Fruit fly (Drosophila melanogaster) whole organism, embryonic: ENCODE data around the gene Acf.

Experiments
- B-H1 ChIP-seq: fragments of 200-800 bp; sonication (Bioruptor generic); IDR thresholded peaks from 3 replicates; pipeline ENCODE4 v1.3.6; 2022; ENCODE audit warnings: missing biosample characterization, missing genetic modification characterization
- B-H2 ChIP-seq: fragments of 200-800 bp; sonication (Bioruptor generic); optimal IDR thresholded peaks from 2 replicates; lab custom pipeline; 2018; ENCODE audit warnings: missing biosample characterization, mild to moderate bottlenecking, missing genetic modification characterization
- CG10543 ChIP-seq: fragments of 200-800 bp; sonication (Bioruptor generic); optimal IDR thresholded peaks from 3 replicates; lab custom pipeline; 2017; ENCODE audit warnings: missing biosample characterization, mild to moderate bottlenecking, missing genetic modification characterization, moderate library complexity
- CG10565 ChIP-seq: fragments of 200-800 bp; sonication (Bioruptor generic); optimal IDR thresholded peaks from 3 replicates; lab custom pipeline; 2016; ENCODE audit warnings: missing biosample characterization, mild to moderate bottlenecking, missing genetic modification characterization
- CG10654 ChIP-seq: fragments of 200-800 bp; sonication (Bioruptor generic); optimal IDR thresholded peaks from 2 replicates; lab custom pipeline; 2016; ENCODE audit warnings: missing biosample characterization, missing genetic modification characterization
- CG11398 ChIP-seq: fragments of 200-800 bp; sonication (Bioruptor generic); optimal IDR thresholded peaks from 2 replicates; lab custom pipeline; 2016; ENCODE audit warnings: missing biosample characterization, missing genetic modification characterization
- CG11560 ChIP-seq: fragments of 200-800 bp; sonication (Bioruptor generic); IDR thresholded peaks from 3 replicates; pipeline ENCODE4 v1.3.6; 2022; ENCODE audit warnings: missing biosample characterization, missing genetic modification characterization
- CG1233 ChIP-seq: fragments of 200-800 bp; sonication (Bioruptor generic); optimal IDR thresholded peaks from 4 replicates; lab custom pipeline; 2018; ENCODE audit warnings: missing biosample characterization, mild to moderate bottlenecking, missing genetic modification characterization
- CG14014 ChIP-seq: fragments of 200-800 bp; sonication (Bioruptor generic); IDR thresholded peaks from 2 replicates; pipeline ENCODE4 v1.3.6; 2022; ENCODE audit warnings: missing biosample characterization, missing genetic modification characterization
- CG14710 ChIP-seq: fragments of 200-800 bp; sonication (Bioruptor generic); optimal IDR thresholded peaks from 3 replicates; lab custom pipeline; 2019; ENCODE audit warnings: missing biosample characterization, mild to moderate bottlenecking, missing genetic modification characterization, moderate library complexity
- CG1602 ChIP-seq: fragments of 200-800 bp; sonication (Bioruptor generic); optimal IDR thresholded peaks from 3 replicates; lab custom pipeline; 2016; ENCODE audit warnings: missing biosample characterization, missing genetic modification characterization
- CG17359 ChIP-seq: fragments of 200-800 bp; sonication (Bioruptor generic); optimal IDR thresholded peaks from 3 replicates; lab custom pipeline; 2018; ENCODE audit warnings: missing biosample characterization, mild to moderate bottlenecking, missing genetic modification characterization, moderate library complexity
- CG17385 ChIP-seq: fragments of 200-800 bp; sonication (Bioruptor generic); optimal IDR thresholded peaks from 3 replicates; lab custom pipeline; 2018; ENCODE audit warnings: missing biosample characterization, mild to moderate bottlenecking, missing genetic modification characterization
- CG2120 ChIP-seq: fragments of 200-800 bp; sonication (Bioruptor generic); optimal IDR thresholded peaks from 3 replicates; lab custom pipeline; 2016; ENCODE audit warnings: missing biosample characterization, missing genetic modification characterization
- CG2712 ChIP-seq: fragments of 200-800 bp; optimal IDR thresholded peaks from 3 replicates; lab custom pipeline; 2019; ENCODE audit warnings: missing biosample characterization, mild to moderate bottlenecking, missing genetic modification characterization, moderate library complexity
- CG3065 ChIP-seq: fragments of 200-800 bp; sonication (Bioruptor generic); optimal IDR thresholded peaks from 2 replicates; lab custom pipeline; 2016; ENCODE audit warnings: missing biosample characterization, missing genetic modification characterization
- CG32767 ChIP-seq: fragments of 200-800 bp; sonication (Bioruptor generic); IDR thresholded peaks from 2 replicates; pipeline ENCODE4 v1.3.6; 2022; ENCODE audit warnings: missing biosample characterization, missing genetic modification characterization
- CG34422 ChIP-seq: fragments of 200-800 bp; sonication (Bioruptor generic); IDR thresholded peaks from 3 replicates; pipeline ENCODE4 v1.3.6; 2022; ENCODE audit warnings: missing biosample characterization, missing genetic modification characterization
- CG7271 ChIP-seq: fragments of 200-800 bp; sonication (Bioruptor generic); optimal IDR thresholded peaks from 2 replicates; lab custom pipeline; 2018; ENCODE audit warnings: missing biosample characterization, mild to moderate bottlenecking, missing genetic modification characterization, moderate library complexity
- CG7839 ChIP-seq: fragments of 200-800 bp; sonication (Bioruptor generic); optimal IDR thresholded peaks from 3 replicates; lab custom pipeline; 2018; ENCODE audit warnings: missing biosample characterization, mild to moderate bottlenecking, missing genetic modification characterization, moderate library complexity
- Dfd ChIP-seq, 2 experiments: fragments of >200 bp; optimal IDR thresholded peaks; 2 replicates each; lab custom pipeline; 2017; ENCODE audit warnings: missing biosample characterization in 2 of 2, missing genetic modification characterization in 2 of 2
- Elba2 ChIP-seq: fragments of 200-800 bp; sonication (Bioruptor generic); optimal IDR thresholded peaks from 3 replicates; lab custom pipeline; 2016; ENCODE audit warnings: missing biosample characterization, missing genetic modification characterization
- Gug ChIP-seq: fragments of 200-800 bp; sonication (Bioruptor generic); IDR thresholded peaks from 4 replicates; pipeline ENCODE4 v1.3.6; 2022; ENCODE audit warnings: missing biosample characterization, missing genetic modification characterization
- HLH4C ChIP-seq: fragments of 200-800 bp; sonication (Bioruptor generic); IDR thresholded peaks from 3 replicates; pipeline ENCODE4 v1.3.6; 2022; ENCODE audit warnings: missing biosample characterization, missing genetic modification characterization; ENCODE audit not compliant: partially characterized antibody
- Hsf ChIP-seq: fragments of 200-800 bp; sonication (Bioruptor generic); optimal IDR thresholded peaks from 3 replicates; lab custom pipeline; 2016; ENCODE audit warnings: missing biosample characterization, missing genetic modification characterization
- NC2β ChIP-seq: fragments of 200-800 bp; sonication (Bioruptor generic); optimal IDR thresholded peaks from 2 replicates; lab custom pipeline; 2016; ENCODE audit warnings: missing biosample characterization, missing genetic modification characterization
- Optix ChIP-seq: fragments of 200-800 bp; sonication (Bioruptor generic); IDR thresholded peaks from 3 replicates; pipeline ENCODE4 v1.3.6; 2022; ENCODE audit warnings: missing biosample characterization, missing genetic modification characterization
- Ravus ChIP-seq: fragments of 200-800 bp; sonication (Bioruptor generic); IDR thresholded peaks from 2 replicates; pipeline ENCODE4 v1.3.6; 2022; ENCODE audit warnings: missing biosample characterization, missing genetic modification characterization
- Rx ChIP-seq: fragments of 200-800 bp; sonication (Bioruptor generic); IDR thresholded peaks from 2 replicates; pipeline ENCODE4 v1.3.6; 2022; ENCODE audit warnings: missing biosample characterization, missing genetic modification characterization
- YL-1 ChIP-seq: fragments of 200-800 bp; sonication (Bioruptor generic); optimal IDR thresholded peaks from 3 replicates; lab custom pipeline; 2017; ENCODE audit warnings: missing biosample characterization, mild to moderate bottlenecking, missing genetic modification characterization
- ac ChIP-seq: fragments of 200-800 bp; sonication (Bioruptor generic); optimal IDR thresholded peaks from 3 replicates; lab custom pipeline; 2017; ENCODE audit warnings: missing biosample characterization, mild to moderate bottlenecking, missing genetic modification characterization
- al ChIP-seq: fragments of 200-800 bp; sonication (Bioruptor generic); IDR thresholded peaks from 2 replicates; pipeline ENCODE4 v1.3.6; 2022; ENCODE audit warnings: missing biosample characterization, missing genetic modification characterization
- ap ChIP-seq: fragments of 200-800 bp; sonication (Bioruptor generic); IDR thresholded peaks from 2 replicates; pipeline ENCODE4 v1.3.6; 2022; ENCODE audit warnings: missing biosample characterization, missing genetic modification characterization
- bab2 ChIP-seq: fragments of 200-800 bp; sonication (Bioruptor generic); optimal IDR thresholded peaks from 2 replicates; lab custom pipeline; 2016; ENCODE audit warnings: missing biosample characterization, missing genetic modification characterization
- bigmax ChIP-seq: fragments of 200-800 bp; sonication (Bioruptor generic); optimal IDR thresholded peaks from 2 replicates; lab custom pipeline; 2018; ENCODE audit warnings: missing biosample characterization, mild to moderate bottlenecking, missing genetic modification characterization
- chif ChIP-seq, 2 experiments: fragments of 200-800 bp; sonication (Bioruptor generic); optimal IDR thresholded peaks; 3 replicates each; lab custom pipeline; 2016; ENCODE audit warnings: missing biosample characterization in 2 of 2, missing genetic modification characterization in 2 of 2
- cwo ChIP-seq: fragments of 200-800 bp; sonication (Bioruptor generic); optimal IDR thresholded peaks from 3 replicates; lab custom pipeline; 2017; ENCODE audit warnings: missing biosample characterization, missing genetic modification characterization, mild to moderate bottlenecking, moderate library complexity, missing genetic modification reagents
- dmrt99B ChIP-seq: fragments of 200-800 bp; sonication (Bioruptor generic); optimal IDR thresholded peaks from 2 replicates; lab custom pipeline; 2018; ENCODE audit warnings: missing biosample characterization, mild to moderate bottlenecking, missing genetic modification characterization, moderate library complexity
- gce ChIP-seq: fragments of 200-800 bp; sonication (Bioruptor generic); IDR thresholded peaks from 3 replicates; pipeline ENCODE4 v1.3.6; 2022; ENCODE audit warnings: missing biosample characterization, missing genetic modification characterization
- gem ChIP-seq: fragments of 200-800 bp; sonication (Bioruptor generic); optimal IDR thresholded peaks from 2 replicates; lab custom pipeline; 2019; ENCODE audit warnings: missing biosample characterization, mild to moderate bottlenecking, missing genetic modification characterization, moderate library complexity
- grn ChIP-seq: fragments of 200-800 bp; sonication (Bioruptor generic); optimal IDR thresholded peaks from 3 replicates; lab custom pipeline; 2017; ENCODE audit warnings: missing biosample characterization, missing genetic modification characterization
- gt ChIP-seq: fragments of 200-800 bp; sonication (Bioruptor generic); IDR thresholded peaks from 2 replicates; pipeline ENCODE4 v1.3.6; 2022; ENCODE audit warnings: missing biosample characterization, missing genetic modification characterization
- ham ChIP-seq: fragments of 200-800 bp; sonication (Bioruptor generic); IDR thresholded peaks from 2 replicates; pipeline ENCODE4 v1.3.6; 2022; ENCODE audit warnings: missing biosample characterization, missing genetic modification characterization
- luna ChIP-seq: fragments of 200-800 bp; sonication (Bioruptor generic); optimal IDR thresholded peaks from 2 replicates; lab custom pipeline; 2016; ENCODE audit warnings: missing biosample characterization, missing genetic modification characterization
- schlank ChIP-seq: fragments of 200-800 bp; sonication (Bioruptor generic); optimal IDR thresholded peaks from 2 replicates; lab custom pipeline; 2018; ENCODE audit warnings: missing biosample characterization, mild to moderate bottlenecking, missing genetic modification characterization
- sens-2 ChIP-seq: fragments of 200-800 bp; sonication (Bioruptor generic); IDR thresholded peaks from 2 replicates; pipeline ENCODE4 v1.3.6; 2022; ENCODE audit warnings: missing biosample characterization, missing genetic modification characterization
- ssp ChIP-seq: fragments of 200-800 bp; sonication (Bioruptor generic); IDR thresholded peaks from 2 replicates; pipeline ENCODE4 v1.3.6; 2022; ENCODE audit warnings: missing biosample characterization, missing genetic modification characterization
- tgo ChIP-seq: fragments of 200-800 bp; sonication (Bioruptor generic); IDR thresholded peaks from 3 replicates; pipeline ENCODE4 v1.3.6; 2022; ENCODE audit warnings: missing biosample characterization, missing genetic modification characterization
- ttk ChIP-seq: fragments of 200-800 bp; sonication (Bioruptor generic); IDR thresholded peaks from 2 replicates; pipeline ENCODE4 v2.1.2; 2022; ENCODE audit warnings: missing biosample characterization, missing genetic modification characterization
- vvl ChIP-seq: fragments of 200-800 bp; sonication (Bioruptor generic); IDR thresholded peaks from 2 replicates; pipeline ENCODE4 v1.3.6; 2022; ENCODE audit warnings: missing biosample characterization, missing genetic modification characterization
- zf30C ChIP-seq: fragments of 200-800 bp; sonication (Bioruptor generic); optimal IDR thresholded peaks from 3 replicates; lab custom pipeline; 2018; ENCODE audit warnings: missing biosample characterization, mild to moderate bottlenecking, missing genetic modification characterization

The Acf gene

DNA sequence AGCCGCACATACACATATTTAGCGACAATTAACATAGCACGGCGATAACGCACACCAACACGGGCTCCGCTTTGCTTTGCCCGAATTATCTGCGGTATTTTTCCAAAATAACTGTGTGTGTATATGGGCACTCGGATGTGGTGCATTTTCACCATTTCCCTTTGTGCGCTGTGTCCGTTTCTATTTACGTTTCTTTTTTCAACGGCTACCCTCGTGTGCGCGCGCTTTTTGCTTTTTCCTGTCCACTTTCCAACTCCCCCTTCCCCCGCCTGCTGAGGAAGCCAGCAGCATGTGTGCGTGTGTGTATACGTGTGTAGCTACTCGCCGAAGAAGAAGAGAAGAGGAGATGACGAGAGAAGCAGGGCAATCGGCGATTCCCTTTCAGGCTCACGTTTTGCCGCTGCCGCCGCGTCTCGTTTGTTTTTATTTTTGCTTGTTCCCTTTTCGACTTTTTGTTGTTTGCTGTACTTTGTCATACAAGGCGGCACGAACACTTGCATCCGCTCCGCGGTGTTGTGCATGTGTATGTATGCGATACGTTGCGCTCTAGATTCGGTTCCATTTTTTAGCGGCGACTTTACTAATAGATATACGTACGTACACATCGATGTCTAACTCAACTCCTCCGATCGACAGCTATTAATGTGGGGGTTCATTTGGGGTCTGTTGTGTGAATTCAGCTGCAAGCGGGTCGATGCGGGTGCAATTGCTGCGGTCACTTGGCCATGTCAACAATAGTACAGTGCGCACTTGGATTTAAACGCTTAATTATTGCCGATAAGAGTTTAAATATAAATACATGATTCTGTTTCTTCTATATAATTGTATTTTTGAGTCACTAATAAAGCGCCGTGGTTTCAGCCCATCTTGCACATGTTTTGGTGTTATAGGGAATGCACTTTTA lies 45.4 kb upstream of the Acf start (continued):
- TF ChIP-seq CG32767 (no peak), gt (GFP tag; lab: Robert Waterston, UW) (no peak), bab2 (GFP tag; lab: Kevin White, UChicago) (no peak), YL-1 (GFP tag; lab: Kevin White, UChicago) (peak; percentile 51), schlank (no peak), B-H2 (no peak), CG1602 (no peak), zf30C (no peak), dmrt99B (tag; lab: Kevin White, UChicago) (no peak), B-H1 (GFP tag; lab: Robert Waterston, UW) (no peak), CG11560 (no peak), Gug (GFP tag; lab: Robert Waterston, UW) (no peak), CG7839 (tag; lab: Kevin White, UChicago) (no peak), CG17385 (GFP tag; lab: Kevin White, UChicago) (peak; percentile 98), Optix (GFP tag; lab: Robert Waterston, UW) (no peak), CG34422 (GFP tag; lab: Robert Waterston, UW) (no peak), HLH4C (GFP tag; lab: Robert Waterston, UW) (no peak), ap (no peak), CG1233 (GFP tag; lab: Kevin White, UChicago) (no peak), CG11398 (GFP tag; lab: Kevin White, UChicago) (peak; percentile 4), CG2120 (no peak), vvl (GFP tag; lab: Robert Waterston, UW) (no peak), CG10565 (no peak), CG7271 (no peak), ham (GFP tag; lab: Robert Waterston, UW) (no peak), al (GFP tag; lab: Robert Waterston, UW) (no peak), gem (tag; lab: Kevin White, UChicago) (no peak), luna (no peak), Hsf (no peak), CG10654 (GFP tag; lab: Kevin White, UChicago) (no peak), sens-2 (GFP tag; lab: Robert Waterston, UW) (no peak), CG10543 (GFP tag; lab: Kevin White, UChicago) (peak; percentile 77), CG14014 (GFP tag; lab: Robert Waterston, UW) (no peak), tgo (GFP tag; lab: Robert Waterston, UW) (no peak), NC2β (GFP tag; lab: Kevin White, UChicago) (no peak), cwo (GFP tag; lab: Kevin White, UChicago) (peak; percentile 59), CG14710 (tag; lab: Kevin White, UChicago) (no peak), Elba2 (GFP tag; lab: Kevin White, UChicago) (no peak), gce (GFP tag; lab: Robert Waterston, UW) (no peak), CG3065 (GFP tag; lab: Kevin White, UChicago) (no peak), CG17359 (no peak), bigmax (GFP tag; lab: Kevin White, UChicago) (no peak), grn (GFP tag; lab: Kevin White, UChicago) (no peak), chif (GFP tag; optimal IDR thresholded peaks at IDR 0.05; lab: Kevin White, UChicago) (no peak), Dfd (GFP tag; optimal IDR thresholded peaks at IDR 0.05; lab: Kevin White, UChicago) (no peak), ac (GFP tag; lab: Kevin White, UChicago) (no peak), ssp (no peak), ttk (GFP tag; lab: Robert Waterston, UW) (no peak), Ravus (GFP tag; lab: Robert Waterston, UW) (no peak), Rx (no peak), CG2712 (tag; lab: Kevin White, UChicago) (no peak)
